Fruit fly (Drosophila melanogaster) whole organism, embryonic: ENCODE data around the gene Hr83.

Experiments used
- ATbp ChIP-seq: fragments of 200-800 bp; sonication (Bioruptor generic); optimal IDR thresholded peaks from 2 replicates; lab custom pipeline; 2017; ENCODE audit warnings: missing biosample characterization, mild to moderate bottlenecking, missing genetic modification characterization, missing genetic modification reagents
- Asciz ChIP-seq: fragments of 200-800 bp; sonication (Bioruptor generic); optimal IDR thresholded peaks from 2 replicates; lab custom pipeline; 2017; ENCODE audit warnings: missing biosample characterization, mild to moderate bottlenecking, missing genetic modification characterization, missing genetic modification reagents
- Awh ChIP-seq: fragments of 200-800 bp; sonication (Bioruptor generic); IDR thresholded peaks from 2 replicates; pipeline ENCODE4, ENCODE4 v1.3.6; 2022; ENCODE audit warnings: missing biosample characterization, missing genetic modification characterization
- CG10565 ChIP-seq: fragments of 200-800 bp; sonication (Bioruptor generic); optimal IDR thresholded peaks from 3 replicates; lab custom pipeline; 2016; ENCODE audit warnings: missing biosample characterization, mild to moderate bottlenecking, missing genetic modification characterization
- CG11085 ChIP-seq: fragments of 200-800 bp; sonication (Bioruptor generic); IDR thresholded peaks from 2 replicates; pipeline ENCODE4 v1.3.6; 2022; ENCODE audit warnings: missing biosample characterization, missing genetic modification characterization
- CG12659 ChIP-seq: fragments of 200-800 bp; sonication (Bioruptor generic); optimal IDR thresholded peaks from 3 replicates; lab custom pipeline; 2017; ENCODE audit warnings: mild to moderate bottlenecking, missing biosample characterization, missing genetic modification reagents, missing genetic modification characterization
- CG13123 ChIP-seq: fragments of 200-800 bp; sonication (Bioruptor generic); optimal IDR thresholded peaks from 2 replicates; lab custom pipeline; 2016; ENCODE audit warnings: missing biosample characterization, missing genetic modification characterization
- CG17328 ChIP-seq: fragments of 200-800 bp; sonication (Bioruptor generic); IDR thresholded peaks from 2 replicates; pipeline ENCODE4 v1.3.6; 2022; ENCODE audit warnings: missing biosample characterization, missing genetic modification characterization
- CG17359 ChIP-seq: fragments of 200-800 bp; sonication (Bioruptor generic); optimal IDR thresholded peaks from 3 replicates; lab custom pipeline; 2018; ENCODE audit warnings: missing biosample characterization, mild to moderate bottlenecking, missing genetic modification characterization, moderate library complexity
- CG17612 ChIP-seq: fragments of 200-800 bp; sonication (Bioruptor generic); IDR thresholded peaks from 2 replicates; pipeline ENCODE4 v1.3.6; 2022; ENCODE audit warnings: missing biosample characterization, missing genetic modification characterization
- CG18262 ChIP-seq: fragments of 200-800 bp; optimal IDR thresholded peaks from 3 replicates; lab custom pipeline; 2019; ENCODE audit warnings: missing biosample characterization, mild to moderate bottlenecking, missing genetic modification characterization, moderate library complexity
- CG2712 ChIP-seq: fragments of 200-800 bp; optimal IDR thresholded peaks from 3 replicates; lab custom pipeline; 2019; ENCODE audit warnings: missing biosample characterization, mild to moderate bottlenecking, missing genetic modification characterization, moderate library complexity
- CG30431 ChIP-seq: fragments of 200-800 bp; sonication (Bioruptor generic); optimal IDR thresholded peaks from 2 replicates; lab custom pipeline; 2017; ENCODE audit warnings: missing biosample characterization, missing genetic modification characterization
- CG4707 ChIP-seq: fragments of 200-800 bp; sonication (Bioruptor generic); optimal IDR thresholded peaks from 2 replicates; lab custom pipeline; 2018; ENCODE audit warnings: missing biosample characterization, mild to moderate bottlenecking, missing genetic modification characterization, moderate library complexity
- CG6175 ChIP-seq: fragments of 200-800 bp; sonication (Bioruptor generic); IDR thresholded peaks from 3 replicates; pipeline ENCODE4 v1.3.6; 2022; ENCODE audit warnings: missing biosample characterization, missing genetic modification characterization
- CG6689 ChIP-seq: fragments of 200-800 bp; sonication (Bioruptor generic); IDR thresholded peaks from 2 replicates; pipeline ENCODE4 v1.3.6; 2022; ENCODE audit warnings: missing biosample characterization, missing genetic modification characterization
- CG6765 ChIP-seq: fragments of 200-800 bp; sonication (Bioruptor generic); optimal IDR thresholded peaks from 3 replicates; lab custom pipeline; 2017; ENCODE audit warnings: missing biosample characterization, mild to moderate bottlenecking, missing genetic modification characterization
- CG8388 ChIP-seq: fragments of 200-800 bp; sonication (Bioruptor generic); optimal IDR thresholded peaks from 2 replicates; lab custom pipeline; 2019; ENCODE audit warnings: missing biosample characterization, mild to moderate bottlenecking, missing genetic modification characterization, moderate library complexity
- CG9437 ChIP-seq: fragments of 200-800 bp; sonication (Bioruptor generic); optimal IDR thresholded peaks from 2 replicates; lab custom pipeline; 2018; ENCODE audit warnings: missing biosample characterization, mild to moderate bottlenecking, missing genetic modification characterization
- D19B ChIP-seq: fragments of 200-800 bp; sonication (Bioruptor generic); optimal IDR thresholded peaks from 2 replicates; lab custom pipeline; 2017; ENCODE audit warnings: missing biosample characterization, mild to moderate bottlenecking, missing genetic modification characterization
- Dref ChIP-seq: fragments of 200-800 bp; sonication (Bioruptor generic); IDR thresholded peaks from 2 replicates; pipeline ENCODE4 v1.3.6; 2022; ENCODE audit warnings: missing biosample characterization, missing genetic modification characterization
- Eip74EF ChIP-seq, 2 experiments: fragments of 200-800 bp in 1 of 2; fragments of >200 bp in 1 of 2; sonication (Bioruptor generic) in 1 of 2; optimal IDR thresholded peaks; 2 replicates each; lab custom pipeline; 2017 to 2019; ENCODE audit warnings: missing biosample characterization in 2 of 2, missing genetic modification characterization in 2 of 2, mild to moderate bottlenecking in 1 of 2, moderate library complexity in 1 of 2
- Ets97D ChIP-seq: fragments of 200-800 bp; sonication (Bioruptor generic); optimal IDR thresholded peaks from 3 replicates; lab custom pipeline; 2016; ENCODE audit warnings: missing biosample characterization, missing genetic modification characterization
- HHEX ChIP-seq: fragments of 200-800 bp; sonication (Bioruptor generic); optimal IDR thresholded peaks from 3 replicates; lab custom pipeline; 2017; ENCODE audit warnings: missing biosample characterization, mild to moderate bottlenecking, missing genetic modification characterization, missing genetic modification reagents
- HLHmδ ChIP-seq: fragments of 200-800 bp; sonication (Bioruptor generic); optimal IDR thresholded peaks from 2 replicates; lab custom pipeline; 2018; ENCODE audit warnings: missing biosample characterization, mild to moderate bottlenecking, missing genetic modification characterization, moderate library complexity
- Hey ChIP-seq: fragments of 200-800 bp; sonication (Bioruptor generic); optimal IDR thresholded peaks from 3 replicates; lab custom pipeline; 2018; ENCODE audit warnings: missing biosample characterization, mild to moderate bottlenecking, missing genetic modification characterization
- Mad ChIP-seq: fragments of 200-800 bp; sonication (Bioruptor generic); optimal IDR thresholded peaks from 2 replicates; lab custom pipeline; 2016; ENCODE audit warnings: missing biosample characterization, missing genetic modification characterization
- Oli ChIP-seq: fragments of 200-800 bp; sonication (Bioruptor generic); optimal IDR thresholded peaks from 2 replicates; lab custom pipeline; 2018; ENCODE audit warnings: missing biosample characterization, mild to moderate bottlenecking, missing genetic modification characterization, moderate library complexity
- Opbp ChIP-seq: fragments of 200-800 bp; sonication (Bioruptor generic); IDR thresholded peaks from 3 replicates; pipeline ENCODE4 v1.3.6; 2022; ENCODE audit warnings: missing biosample characterization, missing genetic modification characterization; ENCODE audit not compliant: partially characterized antibody
- Optix ChIP-seq: fragments of 200-800 bp; sonication (Bioruptor generic); IDR thresholded peaks from 3 replicates; pipeline ENCODE4 v1.3.6; 2022; ENCODE audit warnings: missing biosample characterization, missing genetic modification characterization
- Sox102F ChIP-seq: fragments of 200-800 bp; sonication (Bioruptor generic); optimal IDR thresholded peaks from 2 replicates; lab custom pipeline; 2018; ENCODE audit warnings: missing biosample characterization, mild to moderate bottlenecking, missing genetic modification characterization, moderate library complexity
- ap ChIP-seq: fragments of 200-800 bp; sonication (Bioruptor generic); IDR thresholded peaks from 2 replicates; pipeline ENCODE4 v1.3.6; 2022; ENCODE audit warnings: missing biosample characterization, missing genetic modification characterization
- ash1 ChIP-seq: fragments of 200-800 bp; sonication (Bioruptor generic); optimal IDR thresholded peaks from 2 replicates; lab custom pipeline; 2018; ENCODE audit warnings: missing biosample characterization, mild to moderate bottlenecking, missing genetic modification characterization
- caup ChIP-seq: fragments of 200-800 bp; sonication (Bioruptor generic); optimal IDR thresholded peaks from 3 replicates; lab custom pipeline; 2017; ENCODE audit warnings: missing biosample characterization, mild to moderate bottlenecking, missing genetic modification characterization, moderate library complexity; ENCODE audit not compliant: severe bottlenecking
- chm ChIP-seq: fragments of 200-800 bp; sonication (Bioruptor generic); IDR thresholded peaks from 2 replicates; pipeline ENCODE4 v1.3.6; 2022; ENCODE audit warnings: missing biosample characterization, missing genetic modification characterization
- dimm ChIP-seq: fragments of 200-800 bp; sonication (Bioruptor generic); IDR thresholded peaks from 2 replicates; pipeline ENCODE4 v1.3.6; 2022; ENCODE audit warnings: missing biosample characterization, missing genetic modification characterization
- dm ChIP-seq: fragments of 200-800 bp; sonication (Bioruptor generic); optimal IDR thresholded peaks from 3 replicates; lab custom pipeline; 2016; ENCODE audit warnings: missing biosample characterization, missing genetic modification characterization
- dpn ChIP-seq, 2 experiments: fragments of 200-800 bp; sonication (Bioruptor generic); optimal IDR thresholded peaks; 3 replicates each; lab custom pipeline; 2016; ENCODE audit warnings: missing biosample characterization in 2 of 2, missing genetic modification characterization in 2 of 2
- fd96Cb ChIP-seq: fragments of 200-800 bp; sonication (Bioruptor generic); optimal IDR thresholded peaks from 2 replicates; lab custom pipeline; 2018; ENCODE audit warnings: missing biosample characterization, mild to moderate bottlenecking, missing genetic modification characterization, moderate library complexity
- gsb ChIP-seq: fragments of 200-800 bp; sonication (Bioruptor generic); IDR thresholded peaks from 2 replicates; pipeline ENCODE4 v1.3.6; 2022; ENCODE audit warnings: missing biosample characterization, missing genetic modification characterization
- jumu ChIP-seq: fragments of 200-800 bp; sonication (Bioruptor generic); optimal IDR thresholded peaks from 3 replicates; lab custom pipeline; 2016; ENCODE audit warnings: missing biosample characterization, missing genetic modification characterization
- kah ChIP-seq: fragments of 200-800 bp; sonication (Bioruptor generic); optimal IDR thresholded peaks from 2 replicates; lab custom pipeline; 2018; ENCODE audit warnings: missing biosample characterization, mild to moderate bottlenecking, missing genetic modification characterization
- kay ChIP-seq: fragments of 200-800 bp; sonication (Bioruptor generic); optimal IDR thresholded peaks from 2 replicates; lab custom pipeline; 2016; ENCODE audit warnings: missing biosample characterization, missing genetic modification characterization
- lab ChIP-seq: fragments of 200-800 bp; sonication (Bioruptor generic); optimal IDR thresholded peaks from 3 replicates; lab custom pipeline; 2017; ENCODE audit warnings: missing biosample characterization, missing genetic modification characterization, mild to moderate bottlenecking, moderate library complexity, missing genetic modification reagents
- luna ChIP-seq: fragments of 200-800 bp; sonication (Bioruptor generic); optimal IDR thresholded peaks from 2 replicates; lab custom pipeline; 2016; ENCODE audit warnings: missing biosample characterization, missing genetic modification characterization
- pan ChIP-seq, 4 experiments: fragments of >200 bp in 3 of 4; fragments of 200-800 bp in 1 of 4; sonication (Bioruptor generic) in 1 of 4; optimal IDR thresholded peaks in 3 of 4; IDR thresholded peaks in 1 of 4; 2 replicates each; pipeline versions ENCODE4 v1.3.6 to Lab custom; 2017 to 2022; ENCODE audit warnings: missing biosample characterization in 2 of 4, missing genetic modification characterization in 2 of 4, mixed read lengths in 1 of 4
- repo ChIP-seq: fragments of 200-800 bp; sonication (Bioruptor generic); optimal IDR thresholded peaks from 2 replicates; lab custom pipeline; 2016; ENCODE audit warnings: missing biosample characterization, missing genetic modification characterization
- scrt ChIP-seq: fragments of 200-800 bp; sonication (Bioruptor generic); optimal IDR thresholded peaks from 2 replicates; lab custom pipeline; 2018; ENCODE audit warnings: missing biosample characterization, mild to moderate bottlenecking, missing genetic modification characterization, moderate library complexity
- tgo ChIP-seq: fragments of 200-800 bp; sonication (Bioruptor generic); IDR thresholded peaks from 3 replicates; pipeline ENCODE4 v1.3.6; 2022; ENCODE audit warnings: missing biosample characterization, missing genetic modification characterization
- wek ChIP-seq: fragments of 200-800 bp; sonication (Bioruptor generic); optimal IDR thresholded peaks from 3 replicates; lab custom pipeline; 2018; ENCODE audit warnings: missing biosample characterization, mild to moderate bottlenecking, missing genetic modification characterization, moderate library complexity

Hr83 gene

dm6 chr3R:6368100-6368499 is 19.1 kb downstream of the Hr83 start, which contains the start of gene CG42724 (continued):
- TF ChIP-seq CG18262: no peak
- TF ChIP-seq kay: peak; percentile 12
- TF ChIP-seq dm (GFP tag; lab: Kevin White, UChicago): peak; percentile 69
- TF ChIP-seq ap (GFP tag; lab: Robert Waterston, UW): no peak
- peak; percentile 59 for TF ChIP-seq tgo (GFP tag; lab: Robert Waterston, UW)
- TF ChIP-seq jumu (GFP tag; lab: Kevin White, UChicago): peak; percentile 86
- no peak for TF ChIP-seq CG8388 (GFP tag; lab: Kevin White, UChicago)
- peak; percentile 72 for TF ChIP-seq luna (GFP tag; lab: Kevin White, UChicago)
- TF ChIP-seq pan (optimal IDR thresholded peaks at IDR 0.05; lab: Kevin White, UChicago): no peak
- TF ChIP-seq pan (GFP tag; optimal IDR thresholded peaks at IDR 0.05 in 1 of 2, IDR thresholded peaks at IDR 0.05 in 1 of 2): peak in 1 of 2 experiments; percentile 55
- TF ChIP-seq lab (GFP tag; lab: Kevin White, UChicago): no peak
- peak; percentile 79 for TF ChIP-seq Dref
- no peak for TF ChIP-seq Opbp (GFP tag; lab: Robert Waterston, UW)
- TF ChIP-seq CG30431 (GFP tag; lab: Kevin White, UChicago): peak; percentile 56
- TF ChIP-seq repo (GFP tag; lab: Kevin White, UChicago): peak; percentile 61
- TF ChIP-seq CG6175 (GFP tag; lab: Robert Waterston, UW): 0 out of 3 replicates have a peak, but pooled peaks have one; percentile 32
- TF ChIP-seq Mad: peak; percentile 65
- no peak for TF ChIP-seq CG10565 (GFP tag; lab: Kevin White, UChicago)
- no peak for TF ChIP-seq chm (GFP tag; lab: Robert Waterston, UW)
- TF ChIP-seq scrt (GFP tag; lab: Kevin White, UChicago): no peak
- TF ChIP-seq caup (GFP tag; lab: Kevin White, UChicago): no peak
- TF ChIP-seq HHEX (GFP tag; lab: Kevin White, UChicago): no peak
- no peak for TF ChIP-seq ATbp
- TF ChIP-seq gsb (GFP tag; lab: Robert Waterston, UW): peak; percentile 43; the same call in 1 of the 2 replicates
- TF ChIP-seq CG9437: no peak
- TF ChIP-seq CG17612 (GFP tag; lab: Robert Waterston, UW): no peak
- no peak for TF ChIP-seq Eip74EF (GFP tag; optimal IDR thresholded peaks at IDR 0.05; lab: Kevin White, UChicago)
- no peak for TF ChIP-seq fd96Cb (tag; lab: Kevin White, UChicago)
- TF ChIP-seq Optix: peak; percentile 69
- no peak for TF ChIP-seq ash1 (GFP tag; lab: Kevin White, UChicago)
- no peak for TF ChIP-seq CG4707 (GFP tag; lab: Kevin White, UChicago)
- peak; percentile 73 to 77 for TF ChIP-seq dpn (GFP tag; optimal IDR thresholded peaks at IDR 0.05; lab: Kevin White, UChicago)
- no peak for TF ChIP-seq CG11085 (GFP tag; lab: Robert Waterston, UW)
- TF ChIP-seq CG6689 (GFP tag; lab: Robert Waterston, UW): peak; percentile 39
- TF ChIP-seq CG6765 (GFP tag; lab: Kevin White, UChicago): no peak
- TF ChIP-seq CG12659 (GFP tag; lab: Kevin White, UChicago): peak; percentile 67
- TF ChIP-seq Awh (GFP tag; lab: Robert Waterston, UW): no peak
- no peak for TF ChIP-seq dimm (GFP tag; lab: Robert Waterston, UW)
- no peak for TF ChIP-seq HLHmδ (GFP tag; lab: Kevin White, UChicago)
- peak; percentile 45 for TF ChIP-seq CG13123 (GFP tag; lab: Kevin White, UChicago)
- TF ChIP-seq wek: peak; percentile 30
- no peak for TF ChIP-seq D19B
- TF ChIP-seq CG17328 (GFP tag; lab: Robert Waterston, UW): 0 out of 2 replicates have a peak, but pooled peaks have one; percentile 30
- TF ChIP-seq kah (GFP tag; lab: Kevin White, UChicago): no peak
- no peak for TF ChIP-seq Asciz (GFP tag; lab: Kevin White, UChicago)
- TF ChIP-seq Ets97D (GFP tag; lab: Kevin White, UChicago): peak; percentile 80
- no peak for TF ChIP-seq Sox102F (GFP tag; lab: Kevin White, UChicago)
- TF ChIP-seq CG2712 (tag; lab: Kevin White, UChicago): no peak
- TF ChIP-seq Oli (tag; lab: Kevin White, UChicago): no peak
- no peak for TF ChIP-seq Hey (tag; lab: Kevin White, UChicago)
- TF ChIP-seq CG17359: no peak
